Worm (Caenorhabditis elegans): ENCODE measurements around the gene C50D2.10.

C50D2.10 gene

ce11 chrII:116916-117315 lies 18.0 kb downstream of the C50D2.10 start, which contains the start of gene srt-54:
Gene srt-54 (plus strand): TSS chrII:117216.
- no peak for TF ChIP-seq nhr-120 (GFP tag; IDR thresholded peaks at IDR 0.05)
- TF ChIP-seq aptf-2 (GFP tag; conservative IDR thresholded peaks at IDR 0.05), result no peak
- no peak for TF ChIP-seq F52B5.7 (tag; optimal IDR thresholded peaks at IDR 0.05)
- no peak for TF ChIP-seq akir-1 (GFP tag; optimal IDR thresholded peaks at IDR 0.05)
- no peak for TF ChIP-seq ztf-25 (GFP tag; IDR thresholded peaks at IDR 0.05)
- TF ChIP-seq F57A8.1 (GFP tag; optimal IDR thresholded peaks at IDR 0.05), result no peak
- TF ChIP-seq efl-1 (GFP tag; optimal IDR thresholded peaks at IDR 0.05), result no peak
- TF ChIP-seq lin-26 (GFP tag; IDR thresholded peaks at IDR 0.05), result no peak
- TF ChIP-seq ztf-26 (tag; optimal IDR thresholded peaks at IDR 0.05), result no peak
- TF ChIP-seq lag-1 (GFP tag; IDR thresholded peaks at IDR 0.05), result no peak
- TF ChIP-seq dpl-1 (GFP tag; optimal IDR thresholded peaks at IDR 0.05), result no peak
- TF ChIP-seq F10E7.11 (tag; optimal IDR thresholded peaks at IDR 0.05), result no peak
- TF ChIP-seq somi-1 (GFP tag; optimal IDR thresholded peaks at IDR 0.05), result no peak
- no peak for TF ChIP-seq F23B12.7 (tag; optimal IDR thresholded peaks at IDR 0.05; ENCODE audit: insufficient read depth)
- no peak for TF ChIP-seq rcor-1 (GFP tag; IDR thresholded peaks at IDR 0.05)

ce11 chrII:121121-121520 lies 22.2 kb downstream of the C50D2.10 start, which contains the start of gene K10B4.3:
Gene K10B4.3 (minus strand): TSS chrII:121221.
- TF ChIP-seq lin-40 (tag; optimal IDR thresholded peaks at IDR 0.05) (no peak), ztf-26 (tag; optimal IDR thresholded peaks at IDR 0.05) (no peak), nhr-90 (tag; optimal IDR thresholded peaks at IDR 0.05) (no peak), nfyb-1 (GFP tag; IDR thresholded peaks at IDR 0.05) (no peak), nhr-80 (tag; optimal IDR thresholded peaks at IDR 0.05) (no peak), F37B4.10 (GFP tag; IDR thresholded peaks at IDR 0.05) (no peak), repo-1 (tag; optimal IDR thresholded peaks at IDR 0.05) (no peak), K11D2.4 (GFP tag; IDR thresholded peaks at IDR 0.05) (no peak), ztf-6 (GFP tag; IDR thresholded peaks at IDR 0.05) (no peak), xnd-1 (tag; optimal IDR thresholded peaks at IDR 0.05) (no peak), lin-26 (GFP tag; IDR thresholded peaks at IDR 0.05) (no peak), rec-8 (tag; optimal IDR thresholded peaks at IDR 0.05) (no peak), ztf-18 (tag; optimal IDR thresholded peaks at IDR 0.05) (no peak)

ce11 chrII:122008-122407 lies 23.1 kb downstream of the C50D2.10 start:
- no peak for TF ChIP-seq aptf-3 (GFP tag; IDR thresholded peaks at IDR 0.05)
- TF ChIP-seq hmg-1.2 (GFP tag; IDR thresholded peaks at IDR 0.05), result peak; percentile 33; the same call in 1 of the 2 replicates
- TF ChIP-seq C17E4.6 (GFP tag; IDR thresholded peaks at IDR 0.05), result no peak

- TF ChIP-seq nhr-80 (tag; optimal IDR thresholded peaks at IDR 0.05) (peak; percentile 65), ztf-6 (GFP tag; IDR thresholded peaks at IDR 0.05) (no peak)
Observed at ce11 chrII:122494-122893, 23.6 kb downstream of the C50D2.10 start.

- TF ChIP-seq ceh-40 (GFP tag; IDR thresholded peaks at IDR 0.05), result no peak
- no peak for TF ChIP-seq B0261.1 (tag; optimal IDR thresholded peaks at IDR 0.05)
Observed at ce11 chrII:124904-125303, 26.0 kb downstream of the C50D2.10 start, which contains the start of gene nmur-2. Gene nmur-2 (minus strand): TSS chrII:125004.

- TF ChIP-seq attf-6 (GFP tag; IDR thresholded peaks at IDR 0.05) (no peak), lin-35 (GFP tag; optimal IDR thresholded peaks at IDR 0.05) (no peak), hlh-12 (tag; optimal IDR thresholded peaks at IDR 0.05) (no peak), athp-1 (tag; optimal IDR thresholded peaks at IDR 0.05) (no peak), F10E7.11 (tag; optimal IDR thresholded peaks at IDR 0.05) (no peak), attf-5 (GFP tag; optimal IDR thresholded peaks at IDR 0.05) (no peak), B0261.1 (tag; optimal IDR thresholded peaks at IDR 0.05) (no peak), ceh-79 (tag; optimal IDR thresholded peaks at IDR 0.05) (no peak), rpc-1 (optimal IDR thresholded peaks at IDR 0.05) (no peak), rpc-1 (tag; optimal IDR thresholded peaks at IDR 0.05) (no peak), ztf-26 (tag; optimal IDR thresholded peaks at IDR 0.05) (no peak), lin-54 (GFP tag; optimal IDR thresholded peaks at IDR 0.05) (no peak), F49E8.2 (tag; optimal IDR thresholded peaks at IDR 0.05; ENCODE audit: insufficient read depth) (no peak), lir-1 (GFP tag; conservative IDR thresholded peaks at IDR 0.05) (no peak)
Observed at ce11 chrII:128929-129328, 30.0 kb downstream of the C50D2.10 start, which contains the start of gene srd-3. Gene srd-3 (minus strand): TSS chrII:129029.
